Worm (Caenorhabditis elegans) whole organism, young adult: ENCODE data around the gene gpa-8.

ENCODE experiments used
- B0019.2 ChIP-seq: fragments of 200-800 bp; sonication (Bioruptor generic); conservative IDR thresholded peaks from 2 replicates; pipeline ENCODE4 v1.3.6; 2022; ENCODE audit warnings: missing genetic modification reagents, missing genetic modification characterization, missing compliant biosample characterization
- B0261.1 ChIP-seq: sonication (generic microtip); optimal IDR thresholded peaks from 2 replicates; lab custom pipeline; 2016; ENCODE audit warnings: mild to moderate bottlenecking, missing genetic modification characterization, moderate library complexity, missing compliant biosample characterization
- B0336.3 ChIP-seq: fragments of 200-800 bp; sonication (Bioruptor generic); IDR thresholded peaks from 2 replicates; pipeline ENCODE4 v1.3.6; 2022; ENCODE audit warnings: missing genetic modification characterization, missing compliant biosample characterization
- C17E4.6 ChIP-seq: fragments of 200-800 bp; sonication (Bioruptor generic); IDR thresholded peaks from 2 replicates; pipeline ENCODE4 v1.3.6; 2022; ENCODE audit warnings: missing genetic modification reagents, missing genetic modification characterization, missing compliant biosample characterization
- F10E7.11 ChIP-seq: sonication (generic microtip); optimal IDR thresholded peaks from 2 replicates; lab custom pipeline; 2017; ENCODE audit warnings: mild to moderate bottlenecking, missing genetic modification characterization, moderate library complexity, missing compliant biosample characterization
- F37B4.10 ChIP-seq: fragments of 200-800 bp; sonication (Bioruptor generic); IDR thresholded peaks from 2 replicates; pipeline ENCODE4 v1.3.6; 2022; ENCODE audit warnings: missing genetic modification characterization, missing compliant biosample characterization
- F39B2.1 ChIP-seq: fragments of 200-800 bp; sonication (Bioruptor generic); IDR thresholded peaks from 2 replicates; pipeline ENCODE4 v1.3.6; 2022; ENCODE audit warnings: missing genetic modification reagents, missing genetic modification characterization, missing compliant biosample characterization
- F57A8.1 ChIP-seq: fragments of 200-800 bp; sonication (Bioruptor generic); optimal IDR thresholded peaks from 2 replicates; lab custom pipeline; 2018; ENCODE audit warnings: mild to moderate bottlenecking, missing genetic modification characterization, moderate library complexity, missing compliant biosample characterization
- T07F8.4 ChIP-seq: sonication (generic microtip); optimal IDR thresholded peaks from 2 replicates; lab custom pipeline; 2016; ENCODE audit warnings: mild to moderate bottlenecking, missing genetic modification characterization, moderate library complexity, missing compliant biosample characterization
- Y53F4B.3 ChIP-seq: fragments of 200-800 bp; sonication (Bioruptor generic); IDR thresholded peaks from 2 replicates; pipeline ENCODE4 v1.3.6; 2022; ENCODE audit warnings: missing genetic modification reagents, missing genetic modification characterization, missing compliant biosample characterization
- Y56A3A.18 ChIP-seq: fragments of 200-800 bp; sonication (Bioruptor generic); IDR thresholded peaks from 2 replicates; pipeline ENCODE4 v1.3.6; 2022; ENCODE audit warnings: missing genetic modification reagents, missing genetic modification characterization, missing compliant biosample characterization
- Y67H2A.10 ChIP-seq: fragments of 200-800 bp; sonication (Bioruptor generic); conservative IDR thresholded peaks from 2 replicates; pipeline ENCODE4 v1.3.6; 2022; ENCODE audit warnings: missing genetic modification reagents, missing genetic modification characterization, missing compliant biosample characterization
- Y79H2A.3 ChIP-seq: fragments of 200-800 bp; sonication (Bioruptor generic); conservative IDR thresholded peaks from 2 replicates; pipeline ENCODE4 v1.3.6; 2022; ENCODE audit warnings: missing genetic modification reagents, missing genetic modification characterization, missing compliant biosample characterization
- akir-1 ChIP-seq: fragments of 200-800 bp; sonication (Bioruptor generic); optimal IDR thresholded peaks from 2 replicates; lab custom pipeline; 2018; ENCODE audit warnings: mild to moderate bottlenecking, missing genetic modification characterization, moderate library complexity, missing compliant biosample characterization
- ama-1 ChIP-seq, 3 experiments: fragments of 150-350 bp in 1 of 3; sonication (generic microtip) in 2 of 3; optimal IDR thresholded peaks; 2 replicates each; lab custom pipeline; 2014 to 2018; ENCODE audit warnings: missing biosample characterization in 2 of 3, missing genetic modification characterization in 2 of 3, missing genetic modification reagents in 2 of 3
- attf-6 ChIP-seq: fragments of 200-800 bp; sonication (Bioruptor generic); IDR thresholded peaks from 2 replicates; pipeline ENCODE4 v1.3.6; 2022; ENCODE audit warnings: missing genetic modification reagents, missing genetic modification characterization, missing compliant biosample characterization
- ccch-3 ChIP-seq: fragments of 200-800 bp; sonication (Bioruptor generic); optimal IDR thresholded peaks from 2 replicates; lab custom pipeline; 2018; ENCODE audit warnings: mild to moderate bottlenecking, missing genetic modification characterization, missing compliant biosample characterization
- cebp-2 ChIP-seq: fragments of 200-800 bp; sonication (Bioruptor generic); IDR thresholded peaks from 2 replicates; pipeline ENCODE4 v1.3.6; 2022; ENCODE audit warnings: missing genetic modification characterization, missing compliant biosample characterization
- chd-7 ChIP-seq: sonication (generic microtip); optimal IDR thresholded peaks from 2 replicates; lab custom pipeline; 2016; ENCODE audit warnings: mild to moderate bottlenecking, missing genetic modification characterization, moderate library complexity, missing compliant biosample characterization
- die-1 ChIP-seq: sonication (generic microtip); optimal IDR thresholded peaks from 2 replicates; lab custom pipeline; 2016; ENCODE audit warnings: missing genotype, mild to moderate bottlenecking, missing genetic modification characterization, missing compliant biosample characterization
- dpl-1 ChIP-seq: fragments of 150-350 bp; optimal IDR thresholded peaks from 2 replicates; lab custom pipeline; 2014; ENCODE audit warnings: missing biosample characterization, missing genetic modification reagents, missing genetic modification characterization
- egl-44 ChIP-seq: fragments of 200-800 bp; sonication (Bioruptor generic); IDR thresholded peaks from 2 replicates; pipeline ENCODE4 v1.3.6; 2022; ENCODE audit warnings: missing genetic modification reagents, missing genetic modification characterization, missing compliant biosample characterization
- ekl-4 ChIP-seq: fragments of 200-800 bp; sonication (Bioruptor generic); IDR thresholded peaks from 2 replicates; pipeline ENCODE4 v1.3.6; 2022; ENCODE audit warnings: missing genetic modification reagents, missing genetic modification characterization, missing compliant biosample characterization
- ets-4 ChIP-seq: fragments of 200-800 bp; sonication (Bioruptor generic); optimal IDR thresholded peaks from 2 replicates; lab custom pipeline; 2018; ENCODE audit warnings: mild to moderate bottlenecking, missing genetic modification characterization, missing compliant biosample characterization
- him-1 ChIP-seq: sonication (generic microtip); optimal IDR thresholded peaks from 2 replicates; lab custom pipeline; 2016; ENCODE audit warnings: missing genotype, missing genetic modification reagents, missing genetic modification characterization, missing compliant biosample characterization
- hmg-1.2 ChIP-seq: fragments of 200-800 bp; sonication (Bioruptor generic); IDR thresholded peaks from 2 replicates; pipeline ENCODE4 v1.3.6; 2022; ENCODE audit warnings: missing genetic modification reagents, missing genetic modification characterization, missing compliant biosample characterization
- let-526 ChIP-seq: fragments of 200-800 bp; sonication (Bioruptor generic); IDR thresholded peaks from 2 replicates; pipeline ENCODE4 v1.3.6; 2022; ENCODE audit warnings: missing genetic modification reagents, missing genetic modification characterization, missing compliant biosample characterization
- let-607 ChIP-seq, 2 experiments: fragments of 200-800 bp in 1 of 2; sonication (Bioruptor generic) in 1 of 2; sonication (generic microtip) in 1 of 2; optimal IDR thresholded peaks; 2 replicates each; lab custom pipeline; 2016 to 2018; ENCODE audit warnings: mild to moderate bottlenecking in 2 of 2, missing compliant biosample characterization in 2 of 2, missing genetic modification characterization in 2 of 2, moderate library complexity in 2 of 2, missing genotype in 1 of 2
- lin-40 ChIP-seq: sonication (generic microtip); optimal IDR thresholded peaks from 2 replicates; lab custom pipeline; 2016; ENCODE audit warnings: missing genetic modification characterization, mild to moderate bottlenecking, missing compliant biosample characterization, missing genotype, missing genetic modification reagents
- madf-6 ChIP-seq: fragments of 200-800 bp; sonication (Bioruptor generic); IDR thresholded peaks from 2 replicates; pipeline ENCODE4 v1.3.6; 2022; ENCODE audit warnings: missing genetic modification reagents, missing genetic modification characterization, missing compliant biosample characterization
- mcd-1 ChIP-seq: fragments of 200-800 bp; sonication (Bioruptor generic); IDR thresholded peaks from 2 replicates; pipeline ENCODE4 v1.3.6; 2022; ENCODE audit warnings: missing genetic modification reagents, missing genetic modification characterization, missing compliant biosample characterization
- mes-4 ChIP-seq: sonication (generic microtip); optimal IDR thresholded peaks from 2 replicates; lab custom pipeline; 2016; ENCODE audit warnings: missing genotype, missing genetic modification characterization, missing compliant biosample characterization
- mxl-1 ChIP-seq: sonication (generic microtip); optimal IDR thresholded peaks from 2 replicates; lab custom pipeline; 2016; ENCODE audit warnings: missing genetic modification characterization, missing compliant biosample characterization
- nfya-2 ChIP-seq: fragments of 200-800 bp; sonication (Bioruptor generic); IDR thresholded peaks from 2 replicates; pipeline ENCODE4 v1.3.6; 2022; ENCODE audit warnings: missing genetic modification reagents, missing genetic modification characterization, missing compliant biosample characterization
- nhr-27 ChIP-seq: fragments of 200-800 bp; sonication (Bioruptor generic); optimal IDR thresholded peaks from 2 replicates; lab custom pipeline; 2018; ENCODE audit warnings: mild to moderate bottlenecking, missing genetic modification characterization, moderate library complexity, missing compliant biosample characterization
- nhr-90 ChIP-seq: sonication (generic microtip); optimal IDR thresholded peaks from 2 replicates; lab custom pipeline; 2016; ENCODE audit warnings: missing genotype, mild to moderate bottlenecking, missing genetic modification characterization, missing compliant biosample characterization
- rec-8 ChIP-seq, 2 experiments: sonication (generic microtip); optimal IDR thresholded peaks; 2 replicates each; lab custom pipeline; 2016; ENCODE audit warnings: mild to moderate bottlenecking in 2 of 2, missing genetic modification characterization in 2 of 2, missing genetic modification reagents in 2 of 2, missing genotype in 2 of 2, missing biosample characterization in 1 of 2, missing compliant biosample characterization in 1 of 2, moderate library complexity in 1 of 2
- somi-1 ChIP-seq: fragments of 200-800 bp; sonication (Bioruptor generic); optimal IDR thresholded peaks from 2 replicates; lab custom pipeline; 2018; ENCODE audit warnings: mild to moderate bottlenecking, missing genetic modification characterization, missing compliant biosample characterization
- tbx-9 ChIP-seq: sonication (generic microtip); optimal IDR thresholded peaks from 2 replicates; lab custom pipeline; 2016; ENCODE audit warnings: borderline replicate concordance, missing genetic modification characterization, inconsistent platforms, missing compliant biosample characterization
- xnd-1 ChIP-seq: sonication (generic microtip); optimal IDR thresholded peaks from 2 replicates; lab custom pipeline; 2016; ENCODE audit warnings: missing genotype, missing genetic modification reagents, missing genetic modification characterization, missing compliant biosample characterization
- zfh-2 ChIP-seq: fragments of 200-800 bp; sonication (Bioruptor generic); conservative IDR thresholded peaks from 2 replicates; pipeline ENCODE4 v1.3.6; 2022; ENCODE audit warnings: missing genetic modification reagents, missing genetic modification characterization, missing compliant biosample characterization
- zim-3 ChIP-seq: sonication (generic microtip); optimal IDR thresholded peaks from 2 replicates; lab custom pipeline; 2017; ENCODE audit warnings: mild to moderate bottlenecking, missing genetic modification characterization, moderate library complexity, missing compliant biosample characterization
- ztf-22 ChIP-seq: fragments of 200-800 bp; sonication (Bioruptor generic); optimal IDR thresholded peaks from 2 replicates; lab custom pipeline; 2018; ENCODE audit warnings: mild to moderate bottlenecking, missing genetic modification characterization, moderate library complexity, missing compliant biosample characterization
- ztf-26 ChIP-seq: sonication (generic microtip); optimal IDR thresholded peaks from 2 replicates; lab custom pipeline; 2017; ENCODE audit warnings: missing genetic modification characterization, missing compliant biosample characterization

gpa-8 gene

ce11 chrV:12609526-12609925, 30.8 kb downstream of the gpa-8 start, which contains the start of gene ZC116.1:
TSS of gene ZC116.1 (plus strand) at chrV:12609826.
- TF ChIP-seq egl-44 (GFP tag; lab: Robert Waterston, UW) = no peak
- TF ChIP-seq let-526 (GFP tag; lab: Robert Waterston, UW) = no peak
- TF ChIP-seq tbx-9 (tag; lab: Kevin White, UChicago) = no peak
- TF ChIP-seq nhr-90 = no peak
- no peak for TF ChIP-seq chd-7 (tag; lab: Kevin White, UChicago)
- no peak for TF ChIP-seq ztf-26 (tag; lab: Kevin White, UChicago)
- no peak for TF ChIP-seq F39B2.1 (GFP tag; lab: Robert Waterston, UW)
- no peak for TF ChIP-seq C17E4.6 (GFP tag; lab: Robert Waterston, UW)
- no peak for TF ChIP-seq mcd-1 (GFP tag; lab: Robert Waterston, UW)
- TF ChIP-seq zim-3 (tag; lab: Kevin White, UChicago) = no peak
- no peak for TF ChIP-seq B0261.1 (tag; lab: Kevin White, UChicago)
- no peak for TF ChIP-seq F10E7.11 (tag; lab: Kevin White, UChicago)

ce11 chrV:12608857-12609256, 31.4 kb downstream of the gpa-8 start, which contains the start of gene ZC116.5:
TSS of gene ZC116.5 (minus strand) at chrV:12608957.
- TF ChIP-seq ztf-22 (GFP tag; lab: Kevin White, UChicago) (no peak), die-1 (tag; lab: Kevin White, UChicago) (no peak), nhr-27 (no peak), Y67H2A.10 (GFP tag; lab: Robert Waterston, UW) (no peak), somi-1 (no peak), mes-4 (no peak), F57A8.1 (GFP tag; lab: Kevin White, UChicago) (no peak), B0019.2 (GFP tag; lab: Robert Waterston, UW) (no peak), madf-6 (GFP tag; lab: Robert Waterston, UW) (no peak), B0336.3 (no peak), egl-44 (GFP tag; lab: Robert Waterston, UW) (no peak), ets-4 (GFP tag; lab: Kevin White, UChicago) (no peak), akir-1 (GFP tag; lab: Kevin White, UChicago) (no peak), ama-1 (optimal IDR thresholded peaks at IDR 0.05; lab: Kevin White, UChicago) (no peak), ama-1 (GFP tag; optimal IDR thresholded peaks at IDR 0.05; lab: Kevin White, UChicago) (no peak), cebp-2 (GFP tag; lab: Robert Waterston, UW) (no peak), let-526 (GFP tag; lab: Robert Waterston, UW) (no peak), xnd-1 (tag; lab: Kevin White, UChicago) (no peak), ccch-3 (GFP tag; lab: Kevin White, UChicago) (no peak), Y56A3A.18 (GFP tag; lab: Robert Waterston, UW) (no peak), lin-40 (tag; lab: Kevin White, UChicago) (no peak)

- TF ChIP-seq mxl-1 (tag; lab: Kevin White, UChicago) (no peak), him-1 (peak; percentile 29)
Observed at ce11 chrV:12607113-12607512, 33.2 kb downstream of the gpa-8 start, which contains the start of gene erg-28. TSS of gene erg-28 (plus strand) at chrV:12607413.

ce11 chrV:12601835-12602234, 38.4 kb downstream of the gpa-8 start:
- TF ChIP-seq nfya-2 (no peak), ekl-4 (GFP tag; lab: Robert Waterston, UW) (no peak), dpl-1 (GFP tag; lab: Kevin White, UChicago) (no peak), F37B4.10 (GFP tag; lab: Robert Waterston, UW) (no peak), Y79H2A.3 (no peak), hmg-1.2 (no peak), rec-8 (tag; optimal IDR thresholded peaks at IDR 0.05; lab: Kevin White, UChicago) (no peak), zfh-2 (no peak), attf-6 (GFP tag; lab: Robert Waterston, UW) (no peak), Y53F4B.3 (GFP tag; lab: Robert Waterston, UW) (no peak), tbx-9 (tag; lab: Kevin White, UChicago) (no peak), T07F8.4 (tag; lab: Kevin White, UChicago) (no peak), let-607 (tag; optimal IDR thresholded peaks at IDR 0.05; lab: Kevin White, UChicago) (no peak)
